Fruit fly (Drosophila melanogaster) whole organism, prepupa: ENCODE measurements around the gene CG13733.

Source experiments
- Blimp-1 ChIP-seq: fragments of 200-800 bp; sonication (Bioruptor generic); optimal IDR thresholded peaks from 3 replicates; lab custom pipeline; 2017; ENCODE audit warnings: missing biosample characterization, missing genetic modification characterization, mild to moderate bottlenecking, moderate library complexity, missing genetic modification reagents
- CG10631 ChIP-seq: fragments of 200-800 bp; sonication (Bioruptor generic); optimal IDR thresholded peaks from 2 replicates; lab custom pipeline; 2016; ENCODE audit warnings: missing biosample characterization, missing genetic modification characterization
- CG10669 ChIP-seq: fragments of 200-800 bp; sonication (Bioruptor generic); optimal IDR thresholded peaks from 3 replicates; lab custom pipeline; 2018; ENCODE audit warnings: missing biosample characterization, mild to moderate bottlenecking, missing genetic modification characterization, moderate library complexity
- CG11294 ChIP-seq: fragments of 200-800 bp; sonication (Bioruptor generic); IDR thresholded peaks from 2 replicates; pipeline ENCODE4 v1.3.6; 2022; ENCODE audit warnings: missing biosample characterization, missing genetic modification characterization
- CG11762 ChIP-seq: fragments of 200-800 bp; sonication (Bioruptor generic); optimal IDR thresholded peaks from 3 replicates; lab custom pipeline; 2016; ENCODE audit warnings: missing biosample characterization, missing genetic modification characterization; ENCODE audit not compliant: insufficient read depth
- CG15336 ChIP-seq: fragments of 200-800 bp; sonication (Bioruptor generic); IDR thresholded peaks from 2 replicates; pipeline ENCODE4 v1.3.6; 2022; ENCODE audit warnings: missing biosample characterization, missing genetic modification characterization
- CG1621 ChIP-seq: fragments of 200-800 bp; sonication (Bioruptor generic); optimal IDR thresholded peaks from 3 replicates; lab custom pipeline; 2018; ENCODE audit warnings: missing biosample characterization, mild to moderate bottlenecking, missing genetic modification characterization
- CG16779 ChIP-seq: fragments of 200-800 bp; sonication (Bioruptor generic); optimal IDR thresholded peaks from 3 replicates; lab custom pipeline; 2017; ENCODE audit warnings: missing biosample characterization, mild to moderate bottlenecking, missing genetic modification characterization
- CG31627 ChIP-seq: fragments of 200-800 bp; sonication (Bioruptor generic); optimal IDR thresholded peaks from 3 replicates; lab custom pipeline; 2016; ENCODE audit warnings: missing biosample characterization, missing genetic modification characterization
- CG32006 ChIP-seq: fragments of 200-800 bp; sonication (Bioruptor generic); optimal IDR thresholded peaks from 3 replicates; lab custom pipeline; 2017; ENCODE audit warnings: missing biosample characterization, mild to moderate bottlenecking, missing genetic modification characterization
- CG3919 ChIP-seq: fragments of 200-800 bp; sonication (Bioruptor generic); optimal IDR thresholded peaks from 3 replicates; lab custom pipeline; 2016; ENCODE audit warnings: missing biosample characterization, missing genetic modification characterization
- CG4318 ChIP-seq: fragments of 200-800 bp; sonication (Bioruptor generic); optimal IDR thresholded peaks from 3 replicates; lab custom pipeline; 2017; ENCODE audit warnings: missing biosample characterization, mild to moderate bottlenecking, missing genetic modification characterization
- CG6163 ChIP-seq: fragments of 200-800 bp; sonication (Bioruptor generic); IDR thresholded peaks from 3 replicates; pipeline ENCODE4 v1.3.6; 2022; ENCODE audit warnings: missing biosample characterization, missing genetic modification characterization
- CG6276 ChIP-seq: fragments of 200-800 bp; sonication (Bioruptor generic); optimal IDR thresholded peaks from 2 replicates; lab custom pipeline; 2017; ENCODE audit warnings: missing biosample characterization, mild to moderate bottlenecking, missing genetic modification characterization
- CG6854 ChIP-seq: fragments of 200-800 bp; sonication (Bioruptor generic); optimal IDR thresholded peaks from 2 replicates; lab custom pipeline; 2017; ENCODE audit warnings: missing biosample characterization, mild to moderate bottlenecking, missing genetic modification characterization
- CG8119 ChIP-seq: fragments of 200-800 bp; sonication (Bioruptor generic); IDR thresholded peaks from 3 replicates; pipeline ENCODE4 v1.3.6; 2022; ENCODE audit warnings: missing biosample characterization, missing genetic modification characterization
- CG8319 ChIP-seq: fragments of 200-800 bp; sonication (Bioruptor generic); optimal IDR thresholded peaks from 3 replicates; lab custom pipeline; 2016; ENCODE audit warnings: missing biosample characterization, missing genetic modification characterization
- CG9139 ChIP-seq: fragments of 200-800 bp; sonication (Bioruptor generic); optimal IDR thresholded peaks from 3 replicates; lab custom pipeline; 2017; ENCODE audit warnings: missing biosample characterization, mild to moderate bottlenecking, missing genetic modification characterization
- Eip75B ChIP-seq: fragments of 200-800 bp; sonication (Bioruptor generic); optimal IDR thresholded peaks from 3 replicates; lab custom pipeline; 2016; ENCODE audit warnings: missing biosample characterization, missing genetic modification characterization
- Eip78C ChIP-seq: fragments of 200-800 bp; sonication (Bioruptor generic); peaks from one replicate; lab custom pipeline; 2016; ENCODE audit warnings: missing biosample characterization, missing genetic modification characterization
- Ets21C ChIP-seq: fragments of 200-800 bp; sonication (Bioruptor generic); optimal IDR thresholded peaks from 3 replicates; lab custom pipeline; 2016; ENCODE audit warnings: missing biosample characterization, missing genetic modification characterization
- Ets96B ChIP-seq: fragments of 200-800 bp; optimal IDR thresholded peaks from 2 replicates; lab custom pipeline; 2019; ENCODE audit warnings: missing biosample characterization, mild to moderate bottlenecking, missing genetic modification characterization, moderate library complexity
- Gug ChIP-seq: fragments of 200-800 bp; sonication (Bioruptor generic); IDR thresholded peaks from 2 replicates; pipeline ENCODE4 v1.3.6; 2022; ENCODE audit warnings: missing biosample characterization, missing genetic modification characterization
- Hr38 ChIP-seq: sonication (Bioruptor generic); optimal IDR thresholded peaks from 2 replicates; lab custom pipeline; 2016; ENCODE audit warnings: missing biosample characterization, missing genetic modification characterization
- Hr39 ChIP-seq: fragments of 200-800 bp; sonication (Bioruptor generic); optimal IDR thresholded peaks from 2 replicates; lab custom pipeline; 2016; ENCODE audit warnings: missing biosample characterization, missing genetic modification characterization
- Hr4 ChIP-seq: fragments of 200-800 bp; sonication (Bioruptor generic); optimal IDR thresholded peaks from 3 replicates; lab custom pipeline; 2016; ENCODE audit warnings: missing biosample characterization, missing genetic modification characterization
- Lpt ChIP-seq: fragments of 200-800 bp; sonication (Bioruptor generic); optimal IDR thresholded peaks from 3 replicates; lab custom pipeline; 2016; ENCODE audit warnings: missing biosample characterization, missing genetic modification characterization
- OdsH ChIP-seq: fragments of 200-800 bp; sonication (Bioruptor generic); optimal IDR thresholded peaks from 3 replicates; lab custom pipeline; 2016; ENCODE audit warnings: missing biosample characterization, missing genetic modification characterization
- Smox ChIP-seq: fragments of 200-800 bp; sonication (Bioruptor generic); optimal IDR thresholded peaks from 3 replicates; lab custom pipeline; 2016; ENCODE audit warnings: missing biosample characterization, missing genetic modification characterization
- Sox14 ChIP-seq: fragments of 200-800 bp; sonication (Bioruptor generic); optimal IDR thresholded peaks from 3 replicates; lab custom pipeline; 2016; ENCODE audit warnings: missing biosample characterization, missing genetic modification characterization
- Sox15 ChIP-seq: fragments of 200-800 bp; sonication (Bioruptor generic); optimal IDR thresholded peaks from 3 replicates; lab custom pipeline; 2016; ENCODE audit warnings: missing biosample characterization, missing genetic modification characterization
- achi ChIP-seq: fragments of 200-800 bp; sonication (Bioruptor generic); optimal IDR thresholded peaks from 3 replicates; lab custom pipeline; 2016; ENCODE audit warnings: missing biosample characterization, missing genetic modification characterization
- acj6 ChIP-seq: fragments of 200-800 bp; sonication (Bioruptor generic); optimal IDR thresholded peaks from 3 replicates; lab custom pipeline; 2016; ENCODE audit warnings: missing biosample characterization, missing genetic modification characterization
- cyc ChIP-seq: fragments of 200-800 bp; sonication (Bioruptor generic); optimal IDR thresholded peaks from 3 replicates; lab custom pipeline; 2016; ENCODE audit warnings: missing biosample characterization, missing genetic modification characterization
- dsx ChIP-seq: fragments of 200-800 bp; optimal IDR thresholded peaks from 3 replicates; lab custom pipeline; 2019; ENCODE audit warnings: missing biosample characterization, mild to moderate bottlenecking, missing genetic modification characterization, moderate library complexity; ENCODE audit not compliant: poor library complexity, severe bottlenecking
- eg ChIP-seq: fragments of 200-800 bp; sonication (Bioruptor generic); IDR thresholded peaks from 3 replicates; pipeline ENCODE4 v1.3.6; 2022; ENCODE audit warnings: missing biosample characterization, missing genetic modification characterization
- esn ChIP-seq: fragments of 200-800 bp; sonication (Bioruptor generic); optimal IDR thresholded peaks from 2 replicates; lab custom pipeline; 2016; ENCODE audit warnings: missing biosample characterization, mild to moderate bottlenecking, missing genetic modification characterization, moderate library complexity
- fkh ChIP-seq: fragments of 200-800 bp; sonication (Bioruptor generic); optimal IDR thresholded peaks from 3 replicates; lab custom pipeline; 2017; ENCODE audit warnings: missing biosample characterization, mild to moderate bottlenecking, missing genetic modification characterization, moderate library complexity
- net ChIP-seq: fragments of 200-800 bp; sonication (Bioruptor generic); optimal IDR thresholded peaks from 3 replicates; lab custom pipeline; 2016; ENCODE audit warnings: missing biosample characterization, missing genetic modification characterization
- pdm3 ChIP-seq: fragments of 200-800 bp; sonication (Bioruptor generic); optimal IDR thresholded peaks from 3 replicates; lab custom pipeline; 2016; ENCODE audit warnings: missing biosample characterization, missing genetic modification characterization
- salr ChIP-seq, 2 experiments: fragments of 200-800 bp; sonication (Bioruptor generic); optimal IDR thresholded peaks; 3 replicates each; lab custom pipeline; 2016 to 2018; ENCODE audit warnings: missing biosample characterization in 2 of 2, missing genetic modification characterization in 2 of 2, mild to moderate bottlenecking in 1 of 2
- svp ChIP-seq: fragments of 200-800 bp; sonication (Bioruptor generic); peaks from one replicate; lab custom pipeline; 2016; ENCODE audit warnings: missing biosample characterization, missing genetic modification characterization
- topi ChIP-seq: fragments of 200-800 bp; sonication (Bioruptor generic); optimal IDR thresholded peaks from 3 replicates; lab custom pipeline; 2016; ENCODE audit warnings: missing biosample characterization, missing genetic modification characterization
- vri ChIP-seq: fragments of 200-800 bp; sonication (Bioruptor generic); optimal IDR thresholded peaks from 3 replicates; lab custom pipeline; 2016; ENCODE audit warnings: missing biosample characterization, mild to moderate bottlenecking, missing genetic modification characterization

Gene CG13733

dm6 chr3L:17506005-17506760 is 27.5 kb upstream of the CG13733 start (continued):
- no peak for TF ChIP-seq CG6163 (GFP tag; lab: Robert Waterston, UW)
- TF ChIP-seq vri (GFP tag; lab: Kevin White, UChicago), result peak; percentile 14
- TF ChIP-seq CG31627, result peak; percentile 32
- no peak for TF ChIP-seq CG1621 (tag; lab: Kevin White, UChicago)
- peak; percentile 61 for TF ChIP-seq Smox (GFP tag; lab: Kevin White, UChicago)
- TF ChIP-seq CG32006 (GFP tag; lab: Kevin White, UChicago), result peak; percentile 54
- TF ChIP-seq CG6854, result no peak
- TF ChIP-seq Eip75B (GFP tag; lab: Kevin White, UChicago), result peak; percentile 41
- peak; percentile 81 for TF ChIP-seq svp (GFP tag; lab: Kevin White, UChicago)
- TF ChIP-seq Eip78C (GFP tag; lab: Kevin White, UChicago), result peak; percentile 89
- no peak for TF ChIP-seq CG15336 (GFP tag; lab: Robert Waterston, UW)
- TF ChIP-seq CG10669 (GFP tag; lab: Kevin White, UChicago), result peak; percentile 45
- TF ChIP-seq Hr4, result peak; percentile 46
- TF ChIP-seq Ets21C (GFP tag; lab: Kevin White, UChicago), result no peak

- TF ChIP-seq pdm3 (GFP tag; lab: Kevin White, UChicago) (peak; percentile 36), cyc (no peak), vri (GFP tag; lab: Kevin White, UChicago) (no peak), CG8319 (GFP tag; lab: Kevin White, UChicago) (no peak), eg (peak; percentile 58), CG10631 (GFP tag; lab: Kevin White, UChicago) (peak; percentile 62), CG15336 (GFP tag; lab: Robert Waterston, UW) (peak; percentile 61), CG8119 (peak; percentile 58; the same call in 2 of the 3 replicates), OdsH (GFP tag; lab: Kevin White, UChicago) (peak; percentile 11), Hr4 (peak; percentile 16), CG3919 (peak; percentile 15), CG6163 (GFP tag; lab: Robert Waterston, UW) (peak; percentile 58; the same call in 2 of the 3 replicates), dsx (no peak), CG6276 (GFP tag; lab: Kevin White, UChicago) (peak; percentile 13), CG4318 (GFP tag; lab: Kevin White, UChicago) (no peak), CG32006 (GFP tag; lab: Kevin White, UChicago) (peak; percentile 29), CG6854 (no peak), acj6 (GFP tag; lab: Kevin White, UChicago) (peak; percentile 11), salr (GFP tag; optimal IDR thresholded peaks at IDR 0.05; lab: Kevin White, UChicago) (peak in 1 of 2 experiments; percentile 51), Gug (peak; percentile 15; the same call in 1 of the 2 replicates), Eip78C (GFP tag; lab: Kevin White, UChicago) (peak; percentile 71), CG11294 (GFP tag; lab: Robert Waterston, UW) (no peak), Hr38 (GFP tag; lab: Kevin White, UChicago) (no peak), Eip75B (GFP tag; lab: Kevin White, UChicago) (peak; percentile 38), achi (GFP tag; lab: Kevin White, UChicago) (peak; percentile 29), Sox14 (GFP tag; lab: Kevin White, UChicago) (peak; percentile 40), Lpt (GFP tag; lab: Kevin White, UChicago) (peak; percentile 31)
Measured at dm6 chr3L:17504538-17504937, 25.8 kb upstream of the CG13733 start.

- TF ChIP-seq acj6 (GFP tag; lab: Kevin White, UChicago) (peak; percentile 75), Ets96B (tag; lab: Kevin White, UChicago) (no peak), topi (GFP tag; lab: Kevin White, UChicago) (peak; percentile 85), esn (GFP tag; lab: Kevin White, UChicago) (peak; percentile 90), CG11294 (GFP tag; lab: Robert Waterston, UW) (no peak), Smox (GFP tag; lab: Kevin White, UChicago) (peak; percentile 88), Hr39 (GFP tag; lab: Kevin White, UChicago) (peak; percentile 89), Lpt (GFP tag; lab: Kevin White, UChicago) (peak; percentile 23), CG4318 (GFP tag; lab: Kevin White, UChicago) (no peak), fkh (GFP tag; lab: Kevin White, UChicago) (no peak), CG11762 (peak; percentile 24), Sox15 (peak; percentile 66), CG9139 (GFP tag; lab: Kevin White, UChicago) (no peak), CG16779 (tag; lab: Kevin White, UChicago) (no peak), cyc (peak; percentile 83), Gug (no peak), net (peak; percentile 56), CG6276 (GFP tag; lab: Kevin White, UChicago) (no peak), CG32006 (GFP tag; lab: Kevin White, UChicago) (peak; percentile 38), CG3919 (peak; percentile 66), CG8319 (GFP tag; lab: Kevin White, UChicago) (peak; percentile 54), Eip78C (GFP tag; lab: Kevin White, UChicago) (peak; percentile 90), Blimp-1 (peak; percentile 55), CG8119 (0 out of 3 replicates have a peak, but pooled peaks have one; percentile 31), achi (GFP tag; lab: Kevin White, UChicago) (peak; percentile 68)
Measured at dm6 chr3L:17502235-17502634, 23.5 kb upstream of the CG13733 start.
